Worm (Caenorhabditis elegans) whole organism, L4 larva: ENCODE results near the gene C29A12.6.

ENCODE experiments used
- D1046.2 ChIP-seq: fragments of 200-800 bp; sonication (Bioruptor generic); IDR thresholded peaks from 2 replicates; pipeline ENCODE4 v1.3.6; 2022; ENCODE audit warnings: missing genetic modification characterization, missing compliant biosample characterization
- F26F4.8 ChIP-seq: fragments of 200-800 bp; sonication (Bioruptor generic); conservative IDR thresholded peaks from 2 replicates; pipeline ENCODE4 v1.3.6; 2022; ENCODE audit warnings: missing genetic modification characterization, missing compliant biosample characterization
- F49E8.2 ChIP-seq: sonication (generic microtip); optimal IDR thresholded peaks from 2 replicates; lab custom pipeline; 2016; ENCODE audit warnings: missing compliant biosample characterization, mild to moderate bottlenecking, missing genetic modification characterization, borderline replicate concordance
- T26A8.4 ChIP-seq: fragments of 200-800 bp; sonication (Bioruptor generic); IDR thresholded peaks from 2 replicates; pipeline ENCODE4 v1.3.6; 2022; ENCODE audit warnings: missing genetic modification characterization, missing compliant biosample characterization
- Y48G9A.11 ChIP-seq: fragments of 200-800 bp; sonication (Bioruptor generic); IDR thresholded peaks from 2 replicates; pipeline ENCODE4 v1.3.6; 2022; ENCODE audit warnings: missing genetic modification reagents, missing genetic modification characterization, missing compliant biosample characterization
- Y5F2A.4 ChIP-seq: fragments of 200-800 bp; sonication (Bioruptor generic); optimal IDR thresholded peaks from 2 replicates; lab custom pipeline; 2018; ENCODE audit warnings: mild to moderate bottlenecking, missing genetic modification characterization, missing compliant biosample characterization
- ZK546.5 ChIP-seq, 2 experiments: sonication (generic microtip); optimal IDR thresholded peaks; 2 replicates each; lab custom pipeline; 2017; ENCODE audit warnings: missing biosample characterization in 2 of 2, missing genetic modification characterization in 2 of 2
- aly-2 ChIP-seq: sonication (generic microtip); optimal IDR thresholded peaks from 2 replicates; lab custom pipeline; 2018; ENCODE audit warnings: missing biosample characterization, missing genetic modification characterization
- ama-1 ChIP-seq: fragments of 150-350 bp; optimal IDR thresholded peaks from 2 replicates; lab custom pipeline; 2014; ENCODE audit warnings: inconsistent platforms, mixed read lengths
- attf-4 ChIP-seq: sonication (generic microtip); optimal IDR thresholded peaks from 3 replicates; lab custom pipeline; 2017; ENCODE audit warnings: missing biosample characterization, missing genetic modification characterization
- ceh-28 ChIP-seq: fragments of 150-350 bp; optimal IDR thresholded peaks from 2 replicates; lab custom pipeline; 2014; ENCODE audit warnings: missing biosample characterization, missing genetic modification reagents, missing genetic modification characterization
- ceh-62 ChIP-seq: sonication (generic microtip); optimal IDR thresholded peaks from 2 replicates; lab custom pipeline; 2017; ENCODE audit warnings: missing biosample characterization, missing genetic modification characterization
- ceh-82 ChIP-seq: sonication (generic microtip); optimal IDR thresholded peaks from 2 replicates; lab custom pipeline; 2017; ENCODE audit warnings: missing biosample characterization, missing genetic modification characterization
- cey-2 ChIP-seq: sonication (generic microtip); optimal IDR thresholded peaks from 3 replicates; lab custom pipeline; 2017; ENCODE audit warnings: missing genetic modification characterization, mild to moderate bottlenecking, missing compliant biosample characterization, antibody characterized with exemption, borderline replicate concordance; ENCODE audit not compliant: insufficient read depth
- ctbp-1 ChIP-seq: fragments of 200-800 bp; sonication (Bioruptor generic); IDR thresholded peaks from 2 replicates; pipeline ENCODE4 v1.3.6; 2022; ENCODE audit warnings: missing genetic modification reagents, missing genetic modification characterization, missing compliant biosample characterization
- daf-16 ChIP-seq, 3 experiments: sonication (generic microtip); optimal IDR thresholded peaks; 2 replicates each; lab custom pipeline; 2016 to 2017; ENCODE audit warnings: missing genetic modification characterization in 3 of 3, missing genetic modification reagents in 3 of 3, mild to moderate bottlenecking in 2 of 3, missing compliant biosample characterization in 2 of 3, missing biosample characterization in 1 of 3, moderate library complexity in 1 of 3
- daf-19 ChIP-seq: fragments of 200-800 bp; sonication (Bioruptor generic); conservative IDR thresholded peaks from 2 replicates; pipeline ENCODE4 v1.3.6; 2022; ENCODE audit warnings: missing genetic modification characterization, missing compliant biosample characterization
- daf-8 ChIP-seq: fragments of 200-800 bp; sonication (Bioruptor generic); IDR thresholded peaks from 2 replicates; pipeline ENCODE4 v1.3.6; 2022; ENCODE audit warnings: missing genetic modification characterization, missing compliant biosample characterization
- dmd-8 ChIP-seq: fragments of 200-800 bp; sonication (Bioruptor generic); IDR thresholded peaks from 2 replicates; pipeline ENCODE4 v1.3.6; 2022; ENCODE audit warnings: missing genetic modification characterization, missing compliant biosample characterization
- dpl-1 ChIP-seq: fragments of 150-350 bp; optimal IDR thresholded peaks from 2 replicates; lab custom pipeline; 2014; ENCODE audit warnings: missing biosample characterization, missing genetic modification reagents, missing genetic modification characterization
- egl-27 ChIP-seq: sonication (generic microtip); optimal IDR thresholded peaks from 3 replicates; lab custom pipeline; 2017; ENCODE audit warnings: missing biosample characterization, missing genetic modification reagents, missing genetic modification characterization
- fos-1 ChIP-seq: fragments of 150-350 bp; optimal IDR thresholded peaks from 2 replicates; lab custom pipeline; 2014; ENCODE audit warnings: missing biosample characterization, missing genetic modification characterization
- hmg-1.1 ChIP-seq: fragments of 200-800 bp; sonication (Bioruptor generic); IDR thresholded peaks from 2 replicates; pipeline ENCODE4 v1.3.6; 2022; ENCODE audit warnings: missing genetic modification reagents, missing genetic modification characterization, missing compliant biosample characterization
- lim-7 ChIP-seq: fragments of 200-800 bp; sonication (Bioruptor generic); IDR thresholded peaks from 2 replicates; pipeline ENCODE4 v1.3.6; 2022; ENCODE audit warnings: missing genetic modification characterization, missing compliant biosample characterization
- lin-39 ChIP-seq: fragments of 150-350 bp; optimal IDR thresholded peaks from 2 replicates; lab custom pipeline; 2014; ENCODE audit warnings: missing biosample characterization, missing genetic modification reagents, missing genetic modification characterization
- madf-9 ChIP-seq: fragments of 200-800 bp; sonication (Bioruptor generic); conservative IDR thresholded peaks from 2 replicates; pipeline ENCODE4 v1.3.6; 2022; ENCODE audit warnings: missing genetic modification reagents, missing genetic modification characterization, missing compliant biosample characterization
- mdt-29 ChIP-seq: fragments of 200-800 bp; sonication (Bioruptor generic); IDR thresholded peaks from 2 replicates; pipeline ENCODE4 v1.3.6; 2022; ENCODE audit warnings: missing genetic modification reagents, missing genetic modification characterization, missing compliant biosample characterization
- mxl-2 ChIP-seq: fragments of 200-800 bp; sonication (Bioruptor generic); conservative IDR thresholded peaks from 2 replicates; pipeline ENCODE4 v1.3.6; 2022; ENCODE audit warnings: missing genetic modification reagents, missing genetic modification characterization, missing compliant biosample characterization
- mxl-3 ChIP-seq: fragments of 200-800 bp; sonication (Bioruptor generic); optimal IDR thresholded peaks from 2 replicates; lab custom pipeline; 2018; ENCODE audit warnings: mild to moderate bottlenecking, missing genetic modification characterization, missing compliant biosample characterization
- nhr-11 ChIP-seq: fragments of 150-350 bp; optimal IDR thresholded peaks from 2 replicates; lab custom pipeline; 2014; ENCODE audit warnings: missing biosample characterization, missing genetic modification characterization
- nhr-111 ChIP-seq: fragments of 200-800 bp; sonication (Bioruptor generic); optimal IDR thresholded peaks from 2 replicates; lab custom pipeline; 2018; ENCODE audit warnings: mild to moderate bottlenecking, missing genetic modification characterization, missing compliant biosample characterization
- nhr-237 ChIP-seq: sonication (generic microtip); optimal IDR thresholded peaks from 2 replicates; lab custom pipeline; 2017; ENCODE audit warnings: missing biosample characterization, missing genetic modification characterization
- nhr-25 ChIP-seq: sonication (generic microtip); optimal IDR thresholded peaks from 2 replicates; lab custom pipeline; 2017; ENCODE audit warnings: missing genetic modification characterization, mild to moderate bottlenecking, missing compliant biosample characterization, antibody characterized with exemption, moderate library complexity, borderline replicate concordance; ENCODE audit not compliant: insufficient read depth
- nhr-28 ChIP-seq: fragments of 150-350 bp; optimal IDR thresholded peaks from 2 replicates; lab custom pipeline; 2014; ENCODE audit warnings: missing biosample characterization, missing genetic modification characterization
- nhr-42 ChIP-seq: fragments of 200-800 bp; sonication (Bioruptor generic); IDR thresholded peaks from 2 replicates; pipeline ENCODE4 v1.3.6; 2022; ENCODE audit warnings: missing genetic modification characterization, missing compliant biosample characterization
- nhr-6 ChIP-seq: fragments of 150-350 bp; optimal IDR thresholded peaks from 2 replicates; lab custom pipeline; 2014; ENCODE audit warnings: missing biosample characterization, missing genetic modification characterization
- nhr-76 ChIP-seq: fragments of 150-350 bp; optimal IDR thresholded peaks from 2 replicates; lab custom pipeline; 2014; ENCODE audit warnings: missing biosample characterization, missing genetic modification characterization
- php-3 ChIP-seq: fragments of 200-800 bp; sonication (Bioruptor generic); IDR thresholded peaks from 2 replicates; pipeline ENCODE4 v1.3.6; 2022; ENCODE audit warnings: missing genetic modification reagents, missing genetic modification characterization, missing compliant biosample characterization
- saeg-2 ChIP-seq: fragments of 200-800 bp; sonication (Bioruptor generic); IDR thresholded peaks from 2 replicates; pipeline ENCODE4 v1.3.6; 2022; ENCODE audit warnings: missing genetic modification reagents, missing genetic modification characterization, missing compliant biosample characterization
- set-16 ChIP-seq: fragments of 200-800 bp; sonication (Bioruptor generic); IDR thresholded peaks from 2 replicates; pipeline ENCODE4 v1.3.6; 2022; ENCODE audit warnings: missing genetic modification reagents, missing genetic modification characterization, missing compliant biosample characterization
- skn-1 ChIP-seq: fragments of 150-350 bp; optimal IDR thresholded peaks from 2 replicates; lab custom pipeline; 2014; ENCODE audit warnings: missing biosample characterization, missing genetic modification characterization
- snpc-1.2 ChIP-seq: fragments of 200-800 bp; sonication (Bioruptor generic); IDR thresholded peaks from 2 replicates; pipeline ENCODE4 v1.3.6; 2022; ENCODE audit warnings: missing genetic modification reagents, missing genetic modification characterization, missing compliant biosample characterization
- snpc-4 ChIP-seq: fragments of 150-350 bp; optimal IDR thresholded peaks from 2 replicates; lab custom pipeline; 2014; ENCODE audit warnings: missing biosample characterization, missing genetic modification characterization
- spr-3 ChIP-seq: fragments of 200-800 bp; sonication (Bioruptor generic); optimal IDR thresholded peaks from 2 replicates; lab custom pipeline; 2018; ENCODE audit warnings: mild to moderate bottlenecking, missing genetic modification characterization, missing compliant biosample characterization
- tra-1 ChIP-seq: fragments of 200-800 bp; sonication (Bioruptor generic); IDR thresholded peaks from 2 replicates; pipeline ENCODE4 v1.3.6; 2022; ENCODE audit warnings: missing genetic modification reagents, missing genetic modification characterization, missing compliant biosample characterization
- unc-130 ChIP-seq: sonication (generic microtip); optimal IDR thresholded peaks from 2 replicates; lab custom pipeline; 2016; ENCODE audit warnings: missing genetic modification reagents, missing genetic modification characterization, missing compliant biosample characterization
- unc-39 ChIP-seq: sonication (generic microtip); optimal IDR thresholded peaks from 2 replicates; lab custom pipeline; 2017; ENCODE audit warnings: missing biosample characterization, missing genetic modification characterization
- unc-62 ChIP-seq, 3 experiments: fragments of 150-350 bp in 1 of 3; sonication (generic microtip); optimal IDR thresholded peaks in 2 of 3; peaks in 1 of 3; 1 replicate in 1 of 3; 2 replicates in 2 of 3; lab custom pipeline; 2014 to 2017; ENCODE audit warnings: missing biosample characterization in 3 of 3, missing genetic modification characterization in 3 of 3, missing genetic modification reagents in 3 of 3, missing genotype in 1 of 3
- vab-7 ChIP-seq: fragments of 200-800 bp; sonication (Bioruptor generic); IDR thresholded peaks from 2 replicates; pipeline ENCODE4 v1.3.6; 2022; ENCODE audit warnings: missing genetic modification reagents, missing genetic modification characterization, missing compliant biosample characterization
- zag-1 ChIP-seq: fragments of 150-350 bp; optimal IDR thresholded peaks from 2 replicates; lab custom pipeline; 2014; ENCODE audit warnings: missing biosample characterization, missing genetic modification characterization
- zip-11 ChIP-seq: fragments of 200-800 bp; sonication (Bioruptor generic); IDR thresholded peaks from 2 replicates; pipeline ENCODE4 v1.3.6; 2022; ENCODE audit warnings: missing genetic modification characterization, missing compliant biosample characterization
- zip-2 ChIP-seq: fragments of 150-350 bp; optimal IDR thresholded peaks from 2 replicates; lab custom pipeline; 2014; ENCODE audit warnings: missing biosample characterization, missing genetic modification characterization

C29A12.6 gene

DNA sequence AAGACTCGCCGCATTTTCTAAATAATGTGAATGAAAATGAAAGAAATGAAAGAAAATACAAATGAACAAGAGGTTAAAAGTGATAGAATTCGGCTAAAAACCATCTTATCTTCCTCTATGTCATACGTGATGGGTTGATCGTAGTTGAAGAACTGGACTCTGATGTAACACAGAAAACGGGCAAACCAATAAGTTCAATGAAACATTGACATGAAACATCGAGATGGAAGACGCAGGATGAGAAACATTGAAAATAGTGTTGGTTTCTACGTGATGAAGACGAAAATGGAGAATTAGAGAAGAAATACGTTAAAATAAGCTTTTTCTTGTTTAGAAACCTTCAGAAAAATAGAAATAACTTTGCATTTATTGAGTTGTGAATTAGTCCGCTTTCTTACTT is 44.0 kb downstream of the C29A12.6 start, which contains the start of gene F32D8.12 (continued):
- TF ChIP-seq zip-2, result no peak
- TF ChIP-seq ceh-82 (tag; lab: Kevin White, UChicago), result no peak
- peak; percentile 47 for TF ChIP-seq nhr-11 (tag; lab: Kevin White, UChicago)
- no peak for TF ChIP-seq madf-9
- TF ChIP-seq tra-1 (GFP tag; lab: Robert Waterston, UW), result no peak
- no peak for TF ChIP-seq zag-1
- TF ChIP-seq nhr-6 (tag; lab: Kevin White, UChicago), result no peak
- TF ChIP-seq unc-62 (GFP tag; optimal IDR thresholded peaks at IDR 0.05 in 1 of 2; lab: Kevin White, UChicago), result peak in 1 of 2 experiments; percentile 97
- TF ChIP-seq unc-62 (tag; optimal IDR thresholded peaks at IDR 0.05; lab: Kevin White, UChicago), result no peak
- TF ChIP-seq nhr-76 (tag; lab: Kevin White, UChicago), result no peak
- TF ChIP-seq dpl-1 (GFP tag; lab: Kevin White, UChicago), result no peak
- TF ChIP-seq unc-39 (tag; lab: Kevin White, UChicago), result no peak
- no peak for TF ChIP-seq nhr-111 (GFP tag; lab: Kevin White, UChicago)
- TF ChIP-seq F49E8.2, result no peak
- no peak for TF ChIP-seq egl-27 (tag; lab: Kevin White, UChicago)
- TF ChIP-seq lin-39 (tag; lab: Kevin White, UChicago), result no peak
- TF ChIP-seq ZK546.5 (tag; optimal IDR thresholded peaks at IDR 0.05; lab: Kevin White, UChicago), result no peak
- TF ChIP-seq Y48G9A.11 (GFP tag; lab: Robert Waterston, UW), result no peak
- TF ChIP-seq snpc-4 (tag; lab: Kevin White, UChicago), result no peak
- no peak for TF ChIP-seq unc-130
- TF ChIP-seq snpc-1.2 (GFP tag; lab: Robert Waterston, UW), result no peak
- TF ChIP-seq mxl-3 (GFP tag; lab: Kevin White, UChicago), result no peak
- no peak for TF ChIP-seq fos-1 (tag; lab: Kevin White, UChicago)
- TF ChIP-seq nhr-42 (GFP tag; lab: Robert Waterston, UW), result no peak
- TF ChIP-seq lim-7 (GFP tag; lab: Robert Waterston, UW), result no peak
- no peak for TF ChIP-seq D1046.2
- TF ChIP-seq set-16 (GFP tag; lab: Robert Waterston, UW), result no peak
- no peak for TF ChIP-seq aly-2
- TF ChIP-seq cey-2 (tag; lab: Kevin White, UChicago), result no peak
- TF ChIP-seq nhr-25 (tag; lab: Kevin White, UChicago), result no peak
- no peak for TF ChIP-seq zip-11 (GFP tag; lab: Robert Waterston, UW)
- TF ChIP-seq mdt-29 (GFP tag; lab: Robert Waterston, UW), result no peak
- TF ChIP-seq ceh-28, result no peak
- TF ChIP-seq vab-7 (GFP tag; lab: Robert Waterston, UW), result no peak
- no peak for TF ChIP-seq ama-1 (lab: Kevin White, UChicago)
- no peak for TF ChIP-seq nhr-237 (tag; lab: Kevin White, UChicago)
- no peak for TF ChIP-seq Y5F2A.4 (GFP tag; lab: Kevin White, UChicago)
- TF ChIP-seq saeg-2, result no peak
- no peak for TF ChIP-seq daf-8
- TF ChIP-seq skn-1 (tag; lab: Kevin White, UChicago), result no peak
- peak; percentile 73 for TF ChIP-seq nhr-28 (tag; lab: Kevin White, UChicago)
- TF ChIP-seq hmg-1.1 (GFP tag; lab: Robert Waterston, UW), result no peak
- no peak for TF ChIP-seq daf-19 (GFP tag; lab: Robert Waterston, UW)
- no peak for TF ChIP-seq attf-4 (tag; lab: Kevin White, UChicago)
- TF ChIP-seq F26F4.8 (GFP tag; lab: Robert Waterston, UW), result no peak
- TF ChIP-seq daf-16 (GFP tag; optimal IDR thresholded peaks at IDR 0.05; lab: Kevin White, UChicago), result no peak
- TF ChIP-seq daf-16 (tag; optimal IDR thresholded peaks at IDR 0.05; lab: Kevin White, UChicago), result peak; percentile 58
- no peak for TF ChIP-seq php-3 (GFP tag; lab: Robert Waterston, UW)
- no peak for TF ChIP-seq mxl-2 (GFP tag; lab: Robert Waterston, UW)
- TF ChIP-seq spr-3, result no peak
- no peak for TF ChIP-seq T26A8.4 (GFP tag; lab: Robert Waterston, UW)
- TF ChIP-seq ctbp-1 (GFP tag; lab: Robert Waterston, UW), result 0 out of 2 replicates have a peak, but pooled peaks have one; percentile 17
- TF ChIP-seq ceh-62 (tag; lab: Kevin White, UChicago), result no peak
- no peak for TF ChIP-seq dmd-8
